Fruit fly (Drosophila melanogaster): ENCODE measurements around the gene CG33116.

The CG33116 gene

dm6 chr2L:19528308-19528707, 5.0 kb upstream of the CG33116 start (continued):
- TF ChIP-seq CG9932 (GFP tag; IDR thresholded peaks at IDR 0.05) (peak; percentile 98), Ptx1 (GFP tag; IDR thresholded peaks at IDR 0.05) (peak; percentile 97), Sin3A (optimal IDR thresholded peaks at IDR 0.05) (no peak), CG14014 (GFP tag; IDR thresholded peaks at IDR 0.05) (peak; percentile 98), CG18476 (GFP tag; optimal IDR thresholded peaks at IDR 0.05) (peak; percentile 91), shn (GFP tag; optimal IDR thresholded peaks at IDR 0.05) (peak; percentile 82), Atf-2 (GFP tag; optimal IDR thresholded peaks at IDR 0.05) (peak; percentile 88), CG12155 (GFP tag; optimal IDR thresholded peaks at IDR 0.05) (peak; percentile 95), CG30431 (GFP tag; optimal IDR thresholded peaks at IDR 0.05) (peak; percentile 70), caup (GFP tag; optimal IDR thresholded peaks at IDR 0.05; ENCODE audit: severe bottlenecking) (peak; percentile 97), Atf3 (GFP tag; optimal IDR thresholded peaks at IDR 0.05) (peak; percentile 85), CG18619 (GFP tag; optimal IDR thresholded peaks at IDR 0.05) (peak; percentile 95), ssp (GFP tag; IDR thresholded peaks at IDR 0.05) (peak; percentile 83), CG15514 (GFP tag; optimal IDR thresholded peaks at IDR 0.05) (peak; percentile 94), Hey (tag; optimal IDR thresholded peaks at IDR 0.05) (peak; percentile 81), CG31224 (GFP tag; IDR thresholded peaks at IDR 0.05) (peak; percentile 94), Dip3 (GFP tag; optimal IDR thresholded peaks at IDR 0.05) (peak; percentile 98), CG31365 (tag; optimal IDR thresholded peaks at IDR 0.05) (peak; percentile 88), dati (GFP tag; IDR thresholded peaks at IDR 0.05) (peak; percentile 84), CG12236 (GFP tag; optimal IDR thresholded peaks at IDR 0.05) (peak; percentile 71), CG13775 (GFP tag; optimal IDR thresholded peaks at IDR 0.05) (peak; percentile 94), Neu2 (GFP tag; optimal IDR thresholded peaks at IDR 0.05; ENCODE audit: borderline replicate concordance) (peak; percentile 70), gem (tag; optimal IDR thresholded peaks at IDR 0.05) (peak; percentile 97), tna (GFP tag; IDR thresholded peaks at IDR 0.05; ENCODE audit: partially characterized antibody) (no peak), CG14050 (GFP tag; IDR thresholded peaks at IDR 0.05) (peak; percentile 94), bcd (GFP tag; optimal IDR thresholded peaks at IDR 0.05) (peak; percentile 94), pum (GFP tag; optimal IDR thresholded peaks at IDR 0.05) (peak; percentile 72), insv (GFP tag; optimal IDR thresholded peaks at IDR 0.05) (peak; percentile 11 to 38), CG10147 (GFP tag; optimal IDR thresholded peaks at IDR 0.05) (peak; percentile 98), dpn (GFP tag; optimal IDR thresholded peaks at IDR 0.05) (peak; percentile 95 to 97), nau (GFP tag; optimal IDR thresholded peaks at IDR 0.05) (no peak), da (GFP tag; optimal IDR thresholded peaks at IDR 0.05) (peak; percentile 78), vnd (GFP tag; IDR thresholded peaks at IDR 0.05; ENCODE audit: partially characterized antibody) (no peak), Jarid2 (GFP tag; optimal IDR thresholded peaks at IDR 0.05) (peak; percentile 76), CG12942 (GFP tag; optimal IDR thresholded peaks at IDR 0.05) (peak; percentile 85), CG30020 (tag; optimal IDR thresholded peaks at IDR 0.05) (peak; percentile 39), CG9817 (tag; optimal IDR thresholded peaks at IDR 0.05) (peak; percentile 95), so (GFP tag; IDR thresholded peaks at IDR 0.05) (peak; percentile 95), al (GFP tag; IDR thresholded peaks at IDR 0.05) (peak; percentile 97), crc (GFP tag; optimal IDR thresholded peaks at IDR 0.05) (peak; percentile 92), Adf1 (GFP tag; IDR thresholded peaks at IDR 0.05) (peak; percentile 90), CG9609 (GFP tag; optimal IDR thresholded peaks at IDR 0.05) (peak; percentile 90), slbo (GFP tag; IDR thresholded peaks at IDR 0.05) (peak; percentile 99), her (GFP tag; optimal IDR thresholded peaks at IDR 0.05) (peak; percentile 95), CG17359 (tag; optimal IDR thresholded peaks at IDR 0.05) (peak; percentile 93), CG16779 (GFP tag; IDR thresholded peaks at IDR 0.05) (peak; percentile 98), oc (tag; optimal IDR thresholded peaks at IDR 0.05) (peak; percentile 83), sqz (GFP tag; optimal IDR thresholded peaks at IDR 0.05) (no peak), Xbp1 (GFP tag; optimal IDR thresholded peaks at IDR 0.05) (peak; percentile 92), Bdp1 (GFP tag; optimal IDR thresholded peaks at IDR 0.05) (peak; percentile 81), Meics (GFP tag; optimal IDR thresholded peaks at IDR 0.05) (peak; percentile 98), ap (GFP tag; IDR thresholded peaks at IDR 0.05) (peak; percentile 81)
